Fruit fly (Drosophila melanogaster) whole organism, prepupa: Measurements from ENCODE around the gene UBL3.

Experiments
- CG11902 ChIP-seq: fragments of 200-800 bp; sonication (Bioruptor generic); optimal IDR thresholded peaks from 3 replicates; lab custom pipeline; 2016; ENCODE audit warnings: missing biosample characterization, missing genetic modification characterization
- CG16779 ChIP-seq: fragments of 200-800 bp; sonication (Bioruptor generic); optimal IDR thresholded peaks from 3 replicates; lab custom pipeline; 2017; ENCODE audit warnings: missing biosample characterization, mild to moderate bottlenecking, missing genetic modification characterization
- Eip78C ChIP-seq: fragments of 200-800 bp; sonication (Bioruptor generic); peaks from one replicate; lab custom pipeline; 2016; ENCODE audit warnings: missing biosample characterization, missing genetic modification characterization
- Gug ChIP-seq: fragments of 200-800 bp; sonication (Bioruptor generic); IDR thresholded peaks from 2 replicates; pipeline ENCODE4 v1.3.6; 2022; ENCODE audit warnings: missing biosample characterization, missing genetic modification characterization
- Lpt ChIP-seq: fragments of 200-800 bp; sonication (Bioruptor generic); optimal IDR thresholded peaks from 3 replicates; lab custom pipeline; 2016; ENCODE audit warnings: missing biosample characterization, missing genetic modification characterization
- Met ChIP-seq: fragments of 200-800 bp; sonication (Bioruptor generic); optimal IDR thresholded peaks from 3 replicates; lab custom pipeline; 2016; ENCODE audit warnings: missing biosample characterization, missing genetic modification characterization
- OdsH ChIP-seq: fragments of 200-800 bp; sonication (Bioruptor generic); optimal IDR thresholded peaks from 3 replicates; lab custom pipeline; 2016; ENCODE audit warnings: missing biosample characterization, missing genetic modification characterization
- lz ChIP-seq: fragments of 200-800 bp; sonication (Bioruptor generic); optimal IDR thresholded peaks from 3 replicates; lab custom pipeline; 2016; ENCODE audit warnings: missing biosample characterization, missing genetic modification characterization
- net ChIP-seq: fragments of 200-800 bp; sonication (Bioruptor generic); optimal IDR thresholded peaks from 3 replicates; lab custom pipeline; 2016; ENCODE audit warnings: missing biosample characterization, missing genetic modification characterization
- ss ChIP-seq, 2 experiments: fragments of 200-800 bp; sonication (Bioruptor generic); optimal IDR thresholded peaks; 2 replicates in 1 of 2; 3 replicates in 1 of 2; lab custom pipeline; 2017 to 2018; ENCODE audit warnings: mild to moderate bottlenecking in 2 of 2, missing biosample characterization in 2 of 2, missing genetic modification characterization in 2 of 2, moderate library complexity in 1 of 2
- vri ChIP-seq: fragments of 200-800 bp; sonication (Bioruptor generic); optimal IDR thresholded peaks from 3 replicates; lab custom pipeline; 2016; ENCODE audit warnings: missing biosample characterization, mild to moderate bottlenecking, missing genetic modification characterization

DNA sequence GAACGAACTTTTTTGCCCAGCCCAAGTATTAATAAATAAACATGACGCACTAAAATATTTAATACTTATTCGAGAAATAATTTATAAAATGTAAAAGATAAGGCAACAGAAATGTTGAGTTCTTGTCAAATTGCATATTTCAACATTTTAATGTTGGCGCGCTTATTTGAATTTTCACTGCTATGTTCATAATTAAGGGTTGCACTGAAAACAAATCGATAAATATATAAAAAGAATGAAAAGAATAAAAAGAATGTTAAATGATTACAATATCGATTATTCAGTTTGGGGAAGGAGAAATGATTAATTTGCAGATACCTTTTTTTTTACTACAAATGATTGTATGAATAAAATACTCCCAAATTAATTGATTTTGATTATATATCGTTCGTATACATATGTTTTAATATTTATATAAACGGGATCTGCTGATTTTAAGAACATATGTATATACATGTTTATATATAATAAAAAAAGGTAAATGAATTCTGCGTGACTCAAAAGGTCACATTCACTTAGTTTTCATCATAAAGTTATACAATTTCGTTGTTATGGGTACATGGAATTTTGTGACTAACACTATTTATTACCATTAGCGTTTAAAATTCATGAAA is 13.9 kb upstream of the UBL3 start:
- TF ChIP-seq vri (GFP tag; lab: Kevin White, UChicago) (no peak), Met (GFP tag; lab: Kevin White, UChicago) (no peak), Gug (GFP tag; lab: Robert Waterston, UW) (no peak), CG11902 (GFP tag; lab: Kevin White, UChicago) (no peak), Eip78C (GFP tag; lab: Kevin White, UChicago) (no peak), lz (GFP tag; lab: Kevin White, UChicago) (no peak), OdsH (GFP tag; lab: Kevin White, UChicago) (no peak), CG16779 (no peak), Lpt (GFP tag; lab: Kevin White, UChicago) (no peak), ss (GFP tag; optimal IDR thresholded peaks at IDR 0.05; lab: Kevin White, UChicago) (no peak), net (GFP tag; lab: Kevin White, UChicago) (no peak)
